Fruit fly (Drosophila melanogaster) whole organism, embryonic: ENCODE results near the gene ATP7.
A peak's percentile ranks its signal among the peaks of the same experiment; 100 is the strongest.

Experiments used
- B-H2 ChIP-seq: fragments of 200-800 bp; sonication (Bioruptor generic); optimal IDR thresholded peaks from 2 replicates; lab custom pipeline; 2018; ENCODE audit warnings: missing biosample characterization, mild to moderate bottlenecking, missing genetic modification characterization
- CG1024 ChIP-seq: fragments of 200-800 bp; sonication (Bioruptor generic); IDR thresholded peaks from 2 replicates; pipeline ENCODE4 v1.3.6; 2022; ENCODE audit warnings: missing biosample characterization, missing genetic modification characterization
- CG10565 ChIP-seq: fragments of 200-800 bp; sonication (Bioruptor generic); optimal IDR thresholded peaks from 3 replicates; lab custom pipeline; 2016; ENCODE audit warnings: missing biosample characterization, mild to moderate bottlenecking, missing genetic modification characterization
- CG13287 ChIP-seq: fragments of 200-800 bp; sonication (Bioruptor generic); IDR thresholded peaks from 2 replicates; pipeline ENCODE4 v1.3.6; 2022; ENCODE audit warnings: missing biosample characterization, missing genetic modification characterization; ENCODE audit not compliant: partially characterized antibody
- CG14860 ChIP-seq: fragments of 200-800 bp; sonication (Bioruptor generic); IDR thresholded peaks from 3 replicates; pipeline ENCODE4 v1.3.6; 2022; ENCODE audit warnings: missing biosample characterization, missing genetic modification characterization; ENCODE audit not compliant: partially characterized antibody
- CG17829 ChIP-seq: fragments of 200-800 bp; optimal IDR thresholded peaks from 2 replicates; lab custom pipeline; 2019; ENCODE audit warnings: missing biosample characterization, mild to moderate bottlenecking, missing genetic modification characterization, moderate library complexity
- CG18011 ChIP-seq: fragments of 200-800 bp; sonication (Bioruptor generic); optimal IDR thresholded peaks from 2 replicates; lab custom pipeline; 2017; ENCODE audit warnings: missing biosample characterization, missing genetic modification characterization, mild to moderate bottlenecking, moderate library complexity, missing genotype
- CG2129 ChIP-seq: fragments of 200-800 bp; sonication (Bioruptor generic); IDR thresholded peaks from 2 replicates; pipeline ENCODE4 v1.3.6; 2022; ENCODE audit warnings: missing biosample characterization, missing genetic modification characterization; ENCODE audit not compliant: partially characterized antibody
- CG30020 ChIP-seq: fragments of 200-800 bp; optimal IDR thresholded peaks from 2 replicates; lab custom pipeline; 2019; ENCODE audit warnings: missing biosample characterization, mild to moderate bottlenecking, missing genetic modification characterization, moderate library complexity
- CG32772 ChIP-seq: fragments of 200-800 bp; sonication (Bioruptor generic); IDR thresholded peaks from 2 replicates; pipeline ENCODE4 v1.3.6; 2022; ENCODE audit warnings: missing biosample characterization, missing genetic modification characterization
- CG34224 ChIP-seq: fragments of 200-800 bp; sonication (Bioruptor generic); IDR thresholded peaks from 3 replicates; pipeline ENCODE4 v1.3.6; 2022; ENCODE audit warnings: missing biosample characterization, missing genetic modification characterization; ENCODE audit not compliant: partially characterized antibody
- CG4730 ChIP-seq: fragments of 200-800 bp; sonication (Bioruptor generic); IDR thresholded peaks from 2 replicates; pipeline ENCODE4 v1.3.6; 2022; ENCODE audit warnings: missing biosample characterization, missing genetic modification characterization
- CG6175 ChIP-seq: fragments of 200-800 bp; sonication (Bioruptor generic); IDR thresholded peaks from 3 replicates; pipeline ENCODE4 v1.3.6; 2022; ENCODE audit warnings: missing biosample characterization, missing genetic modification characterization
- CG6791 ChIP-seq: fragments of 200-800 bp; sonication (Bioruptor generic); IDR thresholded peaks from 3 replicates; pipeline ENCODE4 v1.3.6; 2022; ENCODE audit warnings: missing biosample characterization, missing genetic modification characterization; ENCODE audit not compliant: partially characterized antibody
- CG7963 ChIP-seq: fragments of 200-800 bp; sonication (Bioruptor generic); IDR thresholded peaks from 3 replicates; pipeline ENCODE4 v1.3.6; 2022; ENCODE audit warnings: missing biosample characterization, missing genetic modification characterization; ENCODE audit not compliant: partially characterized antibody
- CG8290 ChIP-seq, 3 experiments: fragments of 200-800 bp; sonication (Bioruptor generic); optimal IDR thresholded peaks; 2 replicates each; lab custom pipeline; 2016 to 2019; ENCODE audit warnings: missing biosample characterization in 3 of 3, missing genetic modification characterization in 3 of 3, mild to moderate bottlenecking in 2 of 3, moderate library complexity in 1 of 3
- CG9437 ChIP-seq: fragments of 200-800 bp; sonication (Bioruptor generic); optimal IDR thresholded peaks from 2 replicates; lab custom pipeline; 2018; ENCODE audit warnings: missing biosample characterization, mild to moderate bottlenecking, missing genetic modification characterization
- CG9727 ChIP-seq: fragments of 200-800 bp; sonication (Bioruptor generic); optimal IDR thresholded peaks from 3 replicates; lab custom pipeline; 2017; ENCODE audit warnings: missing biosample characterization, mild to moderate bottlenecking, missing genetic modification characterization
- CG9797 ChIP-seq: fragments of 200-800 bp; sonication (Bioruptor generic); optimal IDR thresholded peaks from 3 replicates; lab custom pipeline; 2018; ENCODE audit warnings: missing biosample characterization, mild to moderate bottlenecking, missing genetic modification characterization
- Chrac-16 ChIP-seq: fragments of 200-800 bp; sonication (Bioruptor generic); optimal IDR thresholded peaks from 3 replicates; lab custom pipeline; 2016; ENCODE audit warnings: missing biosample characterization, missing genetic modification characterization
- Ets97D ChIP-seq: fragments of 200-800 bp; sonication (Bioruptor generic); optimal IDR thresholded peaks from 3 replicates; lab custom pipeline; 2016; ENCODE audit warnings: missing biosample characterization, missing genetic modification characterization
- HmgZ ChIP-seq: fragments of 200-800 bp; sonication (Bioruptor generic); optimal IDR thresholded peaks from 2 replicates; lab custom pipeline; 2018; ENCODE audit warnings: missing biosample characterization, mild to moderate bottlenecking, missing genetic modification characterization
- Med ChIP-seq: fragments of 200-800 bp; sonication (Bioruptor generic); peaks from one replicate; lab custom pipeline; 2016; ENCODE audit warnings: missing biosample characterization, missing genetic modification characterization, mild to moderate bottlenecking, inconsistent platforms, moderate library complexity
- Myb ChIP-seq: fragments of 200-800 bp; sonication (Bioruptor generic); optimal IDR thresholded peaks from 2 replicates; lab custom pipeline; 2016; ENCODE audit warnings: missing biosample characterization, missing genetic modification characterization
- Sin3A ChIP-seq: fragments of >200 bp; optimal IDR thresholded peaks from 2 replicates; lab custom pipeline; 2018
- amos ChIP-seq: fragments of 200-800 bp; sonication (Bioruptor generic); IDR thresholded peaks from 2 replicates; pipeline ENCODE4 v1.3.6; 2022; ENCODE audit warnings: missing biosample characterization, missing genetic modification characterization; ENCODE audit not compliant: partially characterized antibody
- caup ChIP-seq: fragments of 200-800 bp; sonication (Bioruptor generic); optimal IDR thresholded peaks from 3 replicates; lab custom pipeline; 2017; ENCODE audit warnings: missing biosample characterization, mild to moderate bottlenecking, missing genetic modification characterization, moderate library complexity; ENCODE audit not compliant: severe bottlenecking
- chinmo ChIP-seq: fragments of 200-800 bp; sonication (Bioruptor generic); IDR thresholded peaks from 4 replicates; pipeline ENCODE4 v1.3.6; 2022; ENCODE audit warnings: missing biosample characterization, missing genetic modification characterization; ENCODE audit not compliant: partially characterized antibody
- fu2 ChIP-seq: fragments of 200-800 bp; sonication (Bioruptor generic); optimal IDR thresholded peaks from 2 replicates; lab custom pipeline; 2016; ENCODE audit warnings: missing biosample characterization, missing genetic modification characterization
- hb ChIP-seq: fragments of 200-800 bp; sonication (Bioruptor generic); IDR thresholded peaks from 3 replicates; pipeline ENCODE4 v1.3.6; 2022; ENCODE audit warnings: missing biosample characterization, missing genetic modification characterization; ENCODE audit not compliant: partially characterized antibody
- hbn ChIP-seq: fragments of 200-800 bp; sonication (Bioruptor generic); IDR thresholded peaks from 2 replicates; pipeline ENCODE4 v1.3.6; 2022; ENCODE audit warnings: missing biosample characterization, missing genetic modification characterization; ENCODE audit not compliant: partially characterized antibody
- mam ChIP-seq: fragments of 200-800 bp; sonication (Bioruptor generic); optimal IDR thresholded peaks from 3 replicates; lab custom pipeline; 2016; ENCODE audit warnings: missing biosample characterization, missing genetic modification characterization
- nerfin-2 ChIP-seq: fragments of 200-800 bp; sonication (Bioruptor generic); IDR thresholded peaks from 2 replicates; pipeline ENCODE4 v1.3.6; 2022; ENCODE audit warnings: missing biosample characterization, missing genetic modification characterization; ENCODE audit not compliant: partially characterized antibody
- oc ChIP-seq: fragments of 200-800 bp; sonication (Bioruptor generic); optimal IDR thresholded peaks from 2 replicates; lab custom pipeline; 2018; ENCODE audit warnings: missing biosample characterization, mild to moderate bottlenecking, missing genetic modification characterization, moderate library complexity
- pho ChIP-seq: fragments of 200-800 bp; sonication (Bioruptor generic); optimal IDR thresholded peaks from 2 replicates; lab custom pipeline; 2016; ENCODE audit warnings: missing biosample characterization, missing genetic modification characterization
- phol ChIP-seq: fragments of 200-800 bp; sonication (Bioruptor generic); optimal IDR thresholded peaks from 3 replicates; lab custom pipeline; 2018; ENCODE audit warnings: missing biosample characterization, mild to moderate bottlenecking, missing genetic modification characterization, moderate library complexity
- pzg ChIP-seq: fragments of 200-800 bp; sonication (Bioruptor generic); optimal IDR thresholded peaks from 3 replicates; lab custom pipeline; 2018; ENCODE audit warnings: missing biosample characterization, mild to moderate bottlenecking, missing genetic modification characterization, moderate library complexity
- slp2 ChIP-seq: fragments of 200-800 bp; sonication (Bioruptor generic); optimal IDR thresholded peaks from 2 replicates; lab custom pipeline; 2016; ENCODE audit warnings: missing biosample characterization, missing genetic modification characterization
- sna ChIP-seq: fragments of 200-800 bp; sonication (Bioruptor generic); IDR thresholded peaks from 2 replicates; pipeline ENCODE4 v1.3.6; 2022; ENCODE audit warnings: missing biosample characterization, missing genetic modification characterization; ENCODE audit not compliant: partially characterized antibody
- ssp ChIP-seq: fragments of 200-800 bp; sonication (Bioruptor generic); IDR thresholded peaks from 2 replicates; pipeline ENCODE4 v1.3.6; 2022; ENCODE audit warnings: missing biosample characterization, missing genetic modification characterization
- tap ChIP-seq: fragments of 200-800 bp; optimal IDR thresholded peaks from 3 replicates; lab custom pipeline; 2019; ENCODE audit warnings: missing biosample characterization, mild to moderate bottlenecking, missing genetic modification characterization, moderate library complexity
- tll ChIP-seq, 2 experiments: fragments of 200-800 bp in 1 of 2; fragments of >200 bp in 1 of 2; sonication (Bioruptor generic) in 1 of 2; optimal IDR thresholded peaks; 2 replicates each; lab custom pipeline; 2017 to 2019; ENCODE audit warnings: missing biosample characterization in 2 of 2, missing genetic modification characterization in 2 of 2, mild to moderate bottlenecking in 1 of 2, moderate library complexity in 1 of 2
- ttk ChIP-seq: fragments of 200-800 bp; sonication (Bioruptor generic); IDR thresholded peaks from 2 replicates; pipeline ENCODE4 v2.1.2; 2022; ENCODE audit warnings: missing biosample characterization, missing genetic modification characterization
- vfl ChIP-seq: fragments of 200-800 bp; sonication (Bioruptor generic); optimal IDR thresholded peaks from 2 replicates; lab custom pipeline; 2016; ENCODE audit warnings: missing biosample characterization, missing genetic modification characterization
- vnd ChIP-seq: fragments of 200-800 bp; sonication (Bioruptor generic); IDR thresholded peaks from 3 replicates; pipeline ENCODE4 v1.3.6; 2022; ENCODE audit warnings: missing biosample characterization, missing genetic modification characterization; ENCODE audit not compliant: partially characterized antibody
- zen2 ChIP-seq: fragments of 200-800 bp; sonication (Bioruptor generic); IDR thresholded peaks from 3 replicates; pipeline ENCODE4 v1.3.6; 2022; ENCODE audit warnings: missing biosample characterization, missing genetic modification characterization; ENCODE audit not compliant: partially characterized antibody
- zf30C ChIP-seq: fragments of 200-800 bp; sonication (Bioruptor generic); optimal IDR thresholded peaks from 3 replicates; lab custom pipeline; 2018; ENCODE audit warnings: missing biosample characterization, mild to moderate bottlenecking, missing genetic modification characterization

ATP7 gene

DNA sequence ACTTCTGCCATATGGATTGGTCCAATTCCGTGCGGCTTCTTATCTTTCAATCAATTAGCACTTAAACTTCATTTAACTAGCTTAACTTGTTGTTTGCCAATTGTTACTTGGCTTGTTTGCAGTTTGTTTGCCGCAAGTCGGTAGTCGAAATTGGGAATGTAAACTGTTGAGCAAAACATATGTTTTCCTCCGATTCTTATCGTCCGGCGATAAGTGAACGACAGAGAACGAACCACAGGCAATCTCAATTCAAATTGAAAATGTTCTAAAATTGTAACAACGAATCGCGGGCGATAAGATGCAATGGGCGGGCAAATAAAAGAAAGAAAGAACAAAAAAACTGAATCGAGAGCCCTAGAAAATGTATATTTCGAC lies 3.6 kb downstream of the ATP7 start (continued):
- TF ChIP-seq CG10565 (GFP tag; lab: Kevin White, UChicago) (no peak), caup (GFP tag; lab: Kevin White, UChicago) (peak; percentile 59), CG6175 (GFP tag; lab: Robert Waterston, UW) (no peak), tap (tag; lab: Kevin White, UChicago) (no peak), CG32772 (no peak), pho (GFP tag; lab: Kevin White, UChicago) (no peak), tll (GFP tag; optimal IDR thresholded peaks at IDR 0.05; lab: Kevin White, UChicago) (no peak), mam (GFP tag; lab: Kevin White, UChicago) (no peak), Chrac-16 (GFP tag; lab: Kevin White, UChicago) (no peak)

DNA sequence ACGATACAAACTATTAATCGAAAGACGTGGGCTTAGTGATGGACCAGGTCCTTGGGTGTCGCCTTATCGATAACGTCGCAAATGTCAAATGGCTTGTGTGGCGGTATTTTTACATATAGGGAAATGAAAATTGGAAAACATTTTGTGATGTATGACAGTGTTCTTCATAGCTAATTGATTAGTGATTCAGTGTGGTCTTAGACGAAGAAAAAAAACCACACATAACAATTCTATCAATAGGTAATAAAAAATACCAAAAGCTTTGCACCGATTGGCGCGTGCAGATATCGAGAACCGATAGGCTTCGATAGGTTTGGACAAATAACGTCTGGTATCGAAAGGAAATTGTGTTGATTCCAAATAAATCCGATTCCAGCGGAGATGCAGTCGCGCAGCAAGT lies 14.0 kb downstream of the ATP7 start, which contains the start of the genes Nrd1 and CG1847:
Gene Nrd1, minus strand, starts transcription at position 28 of the 400 bp plus-strand sequence.
Gene CG1847, plus strand, starts transcription at position 305 of the 400 bp plus-strand sequence.
- peak; percentile 83 for TF ChIP-seq vnd
- peak; percentile 89; the same call in 2 of the 3 replicates for TF ChIP-seq CG14860 (GFP tag; lab: Robert Waterston, UW)
- no peak for TF ChIP-seq oc (tag; lab: Kevin White, UChicago)
- peak; percentile 17 for TF ChIP-seq Ets97D
- peak; percentile 55 for TF ChIP-seq Med (GFP tag; lab: Kevin White, UChicago)
- 0 out of 2 replicates have a peak, but pooled peaks have one; percentile 36 for TF ChIP-seq CG2129 (GFP tag; lab: Robert Waterston, UW)
- peak; percentile 68 for TF ChIP-seq hbn
- no peak for TF ChIP-seq fu2 (GFP tag; lab: Kevin White, UChicago)
- peak; percentile 86 for TF ChIP-seq CG34224 (GFP tag; lab: Robert Waterston, UW)
- TF ChIP-seq ssp (GFP tag; lab: Robert Waterston, UW): 0 out of 2 replicates have a peak, but pooled peaks have one; percentile 20
- no peak for TF ChIP-seq zf30C
- no peak for TF ChIP-seq CG18011
- TF ChIP-seq vfl (GFP tag; lab: Kevin White, UChicago): no peak
- no peak for TF ChIP-seq CG9727 (GFP tag; lab: Kevin White, UChicago)
- peak; percentile 73 for TF ChIP-seq CG7963
- peak; percentile 85 for TF ChIP-seq nerfin-2 (GFP tag; lab: Robert Waterston, UW)
- TF ChIP-seq CG1024 (GFP tag; lab: Robert Waterston, UW): no peak
- peak; percentile 65 for TF ChIP-seq Sin3A (lab: Kevin White, UChicago)
- peak; percentile 91 for TF ChIP-seq sna (GFP tag; lab: Robert Waterston, UW)
- TF ChIP-seq ttk (GFP tag; lab: Robert Waterston, UW): no peak
- peak; percentile 78 for TF ChIP-seq CG6791 (GFP tag; lab: Robert Waterston, UW)
- TF ChIP-seq phol (tag; lab: Kevin White, UChicago): peak; percentile 10
- TF ChIP-seq hb (GFP tag; lab: Robert Waterston, UW): peak; percentile 84; the same call in 2 of the 3 replicates
- TF ChIP-seq CG4730 (GFP tag; lab: Robert Waterston, UW): no peak
- no peak for TF ChIP-seq B-H2 (GFP tag; lab: Kevin White, UChicago)
- TF ChIP-seq CG8290 (GFP tag; optimal IDR thresholded peaks at IDR 0.05; lab: Kevin White, UChicago): peak; percentile 10
- TF ChIP-seq CG8290 (tag; optimal IDR thresholded peaks at IDR 0.05; lab: Kevin White, UChicago): no peak
- TF ChIP-seq CG17829: peak; percentile 15
- TF ChIP-seq CG30020 (tag; lab: Kevin White, UChicago): peak; percentile 61
- peak; percentile 5 for TF ChIP-seq HmgZ
- peak; percentile 88 for TF ChIP-seq CG13287 (GFP tag; lab: Robert Waterston, UW)
- peak; percentile 52; the same call in 1 of the 2 replicates for TF ChIP-seq amos
- peak; percentile 97 for TF ChIP-seq CG9437
- TF ChIP-seq Myb (GFP tag; lab: Kevin White, UChicago): peak; percentile 66
- peak; percentile 71; the same call in 1 of the 4 replicates for TF ChIP-seq chinmo (GFP tag; lab: Robert Waterston, UW)
- peak; percentile 55 for TF ChIP-seq pzg (GFP tag; lab: Kevin White, UChicago)
- TF ChIP-seq slp2 (GFP tag; lab: Kevin White, UChicago): no peak
- peak; percentile 63; the same call in 1 of the 3 replicates for TF ChIP-seq zen2 (GFP tag; lab: Robert Waterston, UW)
- TF ChIP-seq CG9797: peak; percentile 29
